Fruit fly (Drosophila melanogaster) whole organism, embryonic: Measurements from ENCODE around the gene CG10660.

Source experiments
- ATbp ChIP-seq: fragments of 200-800 bp; sonication (Bioruptor generic); optimal IDR thresholded peaks from 2 replicates; lab custom pipeline; 2017; ENCODE audit warnings: missing biosample characterization, mild to moderate bottlenecking, missing genetic modification characterization, missing genetic modification reagents
- Bdp1 ChIP-seq: fragments of 200-800 bp; sonication (Bioruptor generic); optimal IDR thresholded peaks from 3 replicates; lab custom pipeline; 2016; ENCODE audit warnings: missing biosample characterization, missing genetic modification characterization
- CG11398 ChIP-seq: fragments of 200-800 bp; sonication (Bioruptor generic); optimal IDR thresholded peaks from 2 replicates; lab custom pipeline; 2016; ENCODE audit warnings: missing biosample characterization, missing genetic modification characterization
- CG12219 ChIP-seq: fragments of 200-800 bp; sonication (Bioruptor generic); optimal IDR thresholded peaks from 3 replicates; lab custom pipeline; 2018; ENCODE audit warnings: missing biosample characterization, mild to moderate bottlenecking, missing genetic modification characterization
- CG12299 ChIP-seq: fragments of 200-800 bp; sonication (Bioruptor generic); optimal IDR thresholded peaks from 2 replicates; lab custom pipeline; 2018; ENCODE audit warnings: missing biosample characterization, mild to moderate bottlenecking, missing genetic modification characterization
- CG15011 ChIP-seq: fragments of 200-800 bp; sonication (Bioruptor generic); optimal IDR thresholded peaks from 3 replicates; lab custom pipeline; 2018; ENCODE audit warnings: missing biosample characterization, mild to moderate bottlenecking, missing genetic modification characterization
- CG1647 ChIP-seq: fragments of 200-800 bp; sonication (Bioruptor generic); optimal IDR thresholded peaks from 3 replicates; lab custom pipeline; 2016; ENCODE audit warnings: missing biosample characterization, missing genetic modification characterization
- CG30403 ChIP-seq: fragments of 200-800 bp; sonication (Bioruptor generic); optimal IDR thresholded peaks from 3 replicates; lab custom pipeline; 2016; ENCODE audit warnings: missing biosample characterization, missing genetic modification characterization
- CG33213 ChIP-seq: fragments of 200-800 bp; sonication (Bioruptor generic); optimal IDR thresholded peaks from 3 replicates; lab custom pipeline; 2016; ENCODE audit warnings: missing biosample characterization, missing genetic modification characterization
- CG4404 ChIP-seq: fragments of 200-800 bp; sonication (Bioruptor generic); IDR thresholded peaks from 2 replicates; pipeline ENCODE4 v1.3.6; 2022; ENCODE audit warnings: missing biosample characterization, missing genetic modification characterization
- CG4424 ChIP-seq: fragments of 200-800 bp; sonication (Bioruptor generic); optimal IDR thresholded peaks from 3 replicates; lab custom pipeline; 2016; ENCODE audit warnings: missing biosample characterization, missing genetic modification characterization
- CG6683 ChIP-seq: fragments of 200-800 bp; sonication (Bioruptor generic); optimal IDR thresholded peaks from 2 replicates; lab custom pipeline; 2017; ENCODE audit warnings: missing biosample characterization, mild to moderate bottlenecking, missing genetic modification characterization, missing genetic modification reagents
- CG7271 ChIP-seq: fragments of 200-800 bp; sonication (Bioruptor generic); optimal IDR thresholded peaks from 2 replicates; lab custom pipeline; 2018; ENCODE audit warnings: missing biosample characterization, mild to moderate bottlenecking, missing genetic modification characterization, moderate library complexity
- CG8388 ChIP-seq: fragments of 200-800 bp; sonication (Bioruptor generic); optimal IDR thresholded peaks from 2 replicates; lab custom pipeline; 2019; ENCODE audit warnings: missing biosample characterization, mild to moderate bottlenecking, missing genetic modification characterization, moderate library complexity
- CG8765 ChIP-seq: fragments of 200-800 bp; sonication (Bioruptor generic); IDR thresholded peaks from 2 replicates; pipeline ENCODE4 v1.3.6; 2022; ENCODE audit warnings: missing biosample characterization, missing genetic modification characterization
- CG8944 ChIP-seq: fragments of 200-800 bp; sonication (Bioruptor generic); optimal IDR thresholded peaks from 3 replicates; lab custom pipeline; 2016; ENCODE audit warnings: missing biosample characterization, missing genetic modification characterization
- Chrac-16 ChIP-seq: fragments of 200-800 bp; sonication (Bioruptor generic); optimal IDR thresholded peaks from 3 replicates; lab custom pipeline; 2016; ENCODE audit warnings: missing biosample characterization, missing genetic modification characterization
- CoRest ChIP-seq: fragments of 200-800 bp; sonication (Bioruptor generic); optimal IDR thresholded peaks from 3 replicates; lab custom pipeline; 2018; ENCODE audit warnings: missing biosample characterization, mild to moderate bottlenecking, missing genetic modification characterization, moderate library complexity
- Dll ChIP-seq: fragments of 200-800 bp; sonication (Bioruptor generic); IDR thresholded peaks from 4 replicates; pipeline ENCODE4 v1.3.6; 2022; ENCODE audit warnings: missing biosample characterization, missing genetic modification characterization; ENCODE audit not compliant: partially characterized antibody
- Fer2 ChIP-seq: fragments of 200-800 bp; sonication (Bioruptor generic); optimal IDR thresholded peaks from 2 replicates; lab custom pipeline; 2018; ENCODE audit warnings: missing biosample characterization, mild to moderate bottlenecking, missing genetic modification characterization, moderate library complexity
- Fer3 ChIP-seq: fragments of 200-800 bp; sonication (Bioruptor generic); optimal IDR thresholded peaks from 2 replicates; lab custom pipeline; 2018; ENCODE audit warnings: missing biosample characterization, mild to moderate bottlenecking, missing genetic modification characterization, moderate library complexity
- Hmx ChIP-seq: fragments of 200-800 bp; sonication (Bioruptor generic); optimal IDR thresholded peaks from 2 replicates; lab custom pipeline; 2016; ENCODE audit warnings: missing biosample characterization, missing genetic modification characterization
- Hr3 ChIP-seq: fragments of 200-800 bp; sonication (Bioruptor generic); optimal IDR thresholded peaks from 3 replicates; lab custom pipeline; 2016; ENCODE audit warnings: missing biosample characterization, missing genetic modification characterization
- Lim3 ChIP-seq: fragments of 200-800 bp; sonication (Bioruptor generic); IDR thresholded peaks from 2 replicates; pipeline ENCODE4 v1.3.6; 2022; ENCODE audit warnings: missing biosample characterization, missing genetic modification characterization
- Mes4 ChIP-seq: fragments of 200-800 bp; sonication (Bioruptor generic); optimal IDR thresholded peaks from 2 replicates; lab custom pipeline; 2016; ENCODE audit warnings: missing biosample characterization, missing genetic modification characterization
- NFAT ChIP-seq: fragments of 200-800 bp; sonication (Bioruptor generic); IDR thresholded peaks from 2 replicates; pipeline ENCODE4 v1.3.6; 2022; ENCODE audit warnings: missing biosample characterization, missing genetic modification characterization
- Six4 ChIP-seq: fragments of 200-800 bp; sonication (Bioruptor generic); optimal IDR thresholded peaks from 2 replicates; lab custom pipeline; 2016; ENCODE audit warnings: missing biosample characterization, missing genetic modification characterization
- TFAM ChIP-seq: fragments of 200-800 bp; sonication (Bioruptor generic); optimal IDR thresholded peaks from 2 replicates; lab custom pipeline; 2017; ENCODE audit warnings: missing biosample characterization, missing genetic modification characterization, inconsistent platforms
- Taf1 ChIP-seq: fragments of 200-800 bp; sonication (Bioruptor generic); IDR thresholded peaks from 2 replicates; pipeline ENCODE4 v1.3.6; 2022; ENCODE audit warnings: missing biosample characterization, missing genetic modification characterization
- az2 ChIP-seq: fragments of 200-800 bp; sonication (Bioruptor generic); optimal IDR thresholded peaks from 3 replicates; lab custom pipeline; 2016; ENCODE audit warnings: missing biosample characterization, missing genetic modification characterization
- bowl ChIP-seq: fragments of 200-800 bp; sonication (Bioruptor generic); IDR thresholded peaks from 2 replicates; pipeline ENCODE4 v1.3.6; 2022; ENCODE audit warnings: missing biosample characterization, missing genetic modification characterization
- dati ChIP-seq: fragments of 200-800 bp; sonication (Bioruptor generic); IDR thresholded peaks from 2 replicates; pipeline ENCODE4 v1.3.6; 2022; ENCODE audit warnings: missing biosample characterization, missing genetic modification characterization
- gcm ChIP-seq: fragments of 200-800 bp; sonication (Bioruptor generic); optimal IDR thresholded peaks from 2 replicates; lab custom pipeline; 2019; ENCODE audit warnings: missing biosample characterization, mild to moderate bottlenecking, missing genetic modification characterization, moderate library complexity
- grn ChIP-seq: fragments of 200-800 bp; sonication (Bioruptor generic); optimal IDR thresholded peaks from 3 replicates; lab custom pipeline; 2017; ENCODE audit warnings: missing biosample characterization, missing genetic modification characterization
- hkb ChIP-seq, 2 experiments: fragments of 200-800 bp in 1 of 2; fragments of >200 bp in 1 of 2; sonication (Bioruptor generic) in 1 of 2; IDR thresholded peaks in 1 of 2; optimal IDR thresholded peaks in 1 of 2; 2 replicates each; pipeline versions ENCODE4 v1.3.6 to Lab custom; 2017 to 2022; ENCODE audit warnings: missing biosample characterization in 1 of 2, missing genetic modification characterization in 1 of 2
- insv ChIP-seq, 2 experiments: fragments of 200-800 bp; sonication (Bioruptor generic); optimal IDR thresholded peaks; 3 replicates each; lab custom pipeline; 2016 to 2018; ENCODE audit warnings: missing biosample characterization in 2 of 2, missing genetic modification characterization in 2 of 2
- knrl ChIP-seq: fragments of 200-800 bp; sonication (Bioruptor generic); IDR thresholded peaks from 3 replicates; pipeline ENCODE4 v1.3.6; 2022; ENCODE audit warnings: missing biosample characterization, missing genetic modification characterization; ENCODE audit not compliant: partially characterized antibody
- luna ChIP-seq: fragments of 200-800 bp; sonication (Bioruptor generic); optimal IDR thresholded peaks from 2 replicates; lab custom pipeline; 2016; ENCODE audit warnings: missing biosample characterization, missing genetic modification characterization
- nau ChIP-seq: fragments of 200-800 bp; sonication (Bioruptor generic); optimal IDR thresholded peaks from 3 replicates; lab custom pipeline; 2017; ENCODE audit warnings: missing biosample characterization, mild to moderate bottlenecking, missing genetic modification characterization, missing genetic modification reagents
- oc ChIP-seq: fragments of 200-800 bp; sonication (Bioruptor generic); optimal IDR thresholded peaks from 2 replicates; lab custom pipeline; 2018; ENCODE audit warnings: missing biosample characterization, mild to moderate bottlenecking, missing genetic modification characterization, moderate library complexity
- p53 ChIP-seq: fragments of 200-800 bp; sonication (Bioruptor generic); optimal IDR thresholded peaks from 2 replicates; lab custom pipeline; 2016; ENCODE audit warnings: missing biosample characterization, missing genetic modification characterization
- pum ChIP-seq: fragments of 200-800 bp; sonication (Bioruptor generic); optimal IDR thresholded peaks from 2 replicates; lab custom pipeline; 2016; ENCODE audit warnings: missing biosample characterization, missing genetic modification characterization
- scrt ChIP-seq: fragments of 200-800 bp; sonication (Bioruptor generic); optimal IDR thresholded peaks from 2 replicates; lab custom pipeline; 2018; ENCODE audit warnings: missing biosample characterization, mild to moderate bottlenecking, missing genetic modification characterization, moderate library complexity
- stc ChIP-seq: fragments of 200-800 bp; sonication (Bioruptor generic); IDR thresholded peaks from 2 replicates; pipeline ENCODE4 v1.3.6; 2022; ENCODE audit warnings: missing biosample characterization, missing genetic modification characterization
- trem ChIP-seq: fragments of 200-800 bp; optimal IDR thresholded peaks from 3 replicates; lab custom pipeline; 2019; ENCODE audit warnings: missing biosample characterization, mild to moderate bottlenecking, missing genetic modification characterization, moderate library complexity
- trh ChIP-seq: fragments of 200-800 bp; sonication (Bioruptor generic); optimal IDR thresholded peaks from 2 replicates; lab custom pipeline; 2016; ENCODE audit warnings: missing biosample characterization, missing genetic modification characterization
- ttk ChIP-seq: fragments of 200-800 bp; sonication (Bioruptor generic); IDR thresholded peaks from 2 replicates; pipeline ENCODE4 v2.1.2; 2022; ENCODE audit warnings: missing biosample characterization, missing genetic modification characterization
- twi ChIP-seq: fragments of 200-800 bp; optimal IDR thresholded peaks from 2 replicates; lab custom pipeline; 2019; ENCODE audit warnings: missing biosample characterization, mild to moderate bottlenecking, missing genetic modification characterization, moderate library complexity
- tx ChIP-seq: fragments of 200-800 bp; sonication (Bioruptor generic); optimal IDR thresholded peaks from 2 replicates; lab custom pipeline; 2016; ENCODE audit warnings: missing biosample characterization, missing genetic modification characterization
- zf30C ChIP-seq: fragments of 200-800 bp; sonication (Bioruptor generic); optimal IDR thresholded peaks from 3 replicates; lab custom pipeline; 2018; ENCODE audit warnings: missing biosample characterization, mild to moderate bottlenecking, missing genetic modification characterization

The CG10660 gene

dm6 chr3L:12482917-12483316, 7.6 kb downstream of the CG10660 start (continued):
- TF ChIP-seq Lim3 (GFP tag; lab: Robert Waterston, UW), result 0 out of 2 replicates have a peak, but pooled peaks have one; percentile 14
- peak; percentile 64 for TF ChIP-seq Fer3 (tag; lab: Kevin White, UChicago)
- peak; percentile 47 for TF ChIP-seq CG1647 (GFP tag; lab: Kevin White, UChicago)
- no peak for TF ChIP-seq CG11398 (GFP tag; lab: Kevin White, UChicago)
- TF ChIP-seq Six4, result peak; percentile 60
- peak; percentile 62 for TF ChIP-seq trh (GFP tag; lab: Kevin White, UChicago)
- peak; percentile 39 for TF ChIP-seq CG33213 (GFP tag; lab: Kevin White, UChicago)
- TF ChIP-seq ttk (GFP tag; lab: Robert Waterston, UW), result peak; percentile 59
- TF ChIP-seq oc, result peak; percentile 37
- no peak for TF ChIP-seq hkb (optimal IDR thresholded peaks at IDR 0.05; lab: Kevin White, UChicago)
- peak; percentile 72 for TF ChIP-seq hkb (GFP tag; IDR thresholded peaks at IDR 0.05; lab: Robert Waterston, UW)
- no peak for TF ChIP-seq p53
- peak; percentile 40 for TF ChIP-seq Bdp1 (GFP tag; lab: Kevin White, UChicago)
- TF ChIP-seq bowl (GFP tag; lab: Robert Waterston, UW), result no peak
- peak; percentile 19 for TF ChIP-seq CG6683
- TF ChIP-seq CG12219 (GFP tag; lab: Kevin White, UChicago), result peak; percentile 52
- 0 out of 2 replicates have a peak, but pooled peaks have one; percentile 2 for TF ChIP-seq NFAT (GFP tag; lab: Robert Waterston, UW)
- TF ChIP-seq CG12299 (tag; lab: Kevin White, UChicago), result peak; percentile 37
- no peak for TF ChIP-seq CG7271 (tag; lab: Kevin White, UChicago)
- no peak for TF ChIP-seq tx (GFP tag; lab: Kevin White, UChicago)
- peak; percentile 66 for TF ChIP-seq gcm
- 0 out of 2 replicates have a peak, but pooled peaks have one; percentile 27 for TF ChIP-seq CG8765 (GFP tag; lab: Robert Waterston, UW)
- TF ChIP-seq Taf1 (GFP tag; lab: Robert Waterston, UW), result no peak
- no peak for TF ChIP-seq luna
- TF ChIP-seq CoRest (tag; lab: Kevin White, UChicago), result peak; percentile 89
- TF ChIP-seq Mes4, result peak; percentile 59
- no peak for TF ChIP-seq insv (GFP tag; optimal IDR thresholded peaks at IDR 0.05; lab: Kevin White, UChicago)
- peak; percentile 76 for TF ChIP-seq Hr3 (GFP tag; lab: Kevin White, UChicago)
- TF ChIP-seq dati (GFP tag; lab: Robert Waterston, UW), result 0 out of 2 replicates have a peak, but pooled peaks have one; percentile 58
- peak; percentile 82 for TF ChIP-seq az2
- TF ChIP-seq TFAM (GFP tag; lab: Kevin White, UChicago), result no peak
- no peak for TF ChIP-seq grn (GFP tag; lab: Kevin White, UChicago)
- no peak for TF ChIP-seq zf30C (GFP tag; lab: Kevin White, UChicago)
- peak; percentile 69 for TF ChIP-seq nau
- TF ChIP-seq CG4424 (GFP tag; lab: Kevin White, UChicago), result peak; percentile 76
- TF ChIP-seq CG4404 (GFP tag; lab: Robert Waterston, UW), result peak; percentile 33; the same call in 1 of the 2 replicates
- TF ChIP-seq CG8944 (GFP tag; lab: Kevin White, UChicago), result no peak
- TF ChIP-seq pum, result peak; percentile 57
- TF ChIP-seq scrt (GFP tag; lab: Kevin White, UChicago), result peak; percentile 46
- TF ChIP-seq trem (tag; lab: Kevin White, UChicago), result peak; percentile 50
- TF ChIP-seq Fer2 (tag; lab: Kevin White, UChicago), result peak; percentile 27
- peak; percentile 61 for TF ChIP-seq Chrac-16 (GFP tag; lab: Kevin White, UChicago)
- no peak for TF ChIP-seq Dll (GFP tag; lab: Robert Waterston, UW)
- peak; percentile 67 for TF ChIP-seq ATbp
- peak; percentile 51 for TF ChIP-seq CG15011 (GFP tag; lab: Kevin White, UChicago)
- TF ChIP-seq twi (tag; lab: Kevin White, UChicago), result peak; percentile 25
- peak; percentile 77 for TF ChIP-seq stc (GFP tag; lab: Robert Waterston, UW)
- TF ChIP-seq Hmx (GFP tag; lab: Kevin White, UChicago), result peak; percentile 41
- no peak for TF ChIP-seq knrl (GFP tag; lab: Robert Waterston, UW)
- TF ChIP-seq CG30403, result peak; percentile 82
- peak; percentile 69 for TF ChIP-seq CG8388 (GFP tag; lab: Kevin White, UChicago)
